Worm (Caenorhabditis elegans) whole organism, L4 larva: ENCODE results near the gene ctr-9.

Experiments
- D1046.2 ChIP-seq: fragments of 200-800 bp; sonication (Bioruptor generic); IDR thresholded peaks from 2 replicates; pipeline ENCODE4 v1.3.6; 2022; ENCODE audit warnings: missing genetic modification characterization, missing compliant biosample characterization
- F10B5.3 ChIP-seq: sonication (generic microtip); optimal IDR thresholded peaks from 2 replicates; lab custom pipeline; 2016; ENCODE audit warnings: mild to moderate bottlenecking, missing genetic modification characterization, missing compliant biosample characterization
- F26F4.8 ChIP-seq: fragments of 200-800 bp; sonication (Bioruptor generic); conservative IDR thresholded peaks from 2 replicates; pipeline ENCODE4 v1.3.6; 2022; ENCODE audit warnings: missing genetic modification characterization, missing compliant biosample characterization
- F49E8.2 ChIP-seq: sonication (generic microtip); optimal IDR thresholded peaks from 2 replicates; lab custom pipeline; 2016; ENCODE audit warnings: missing compliant biosample characterization, mild to moderate bottlenecking, missing genetic modification characterization, borderline replicate concordance
- R02D3.7 ChIP-seq: fragments of 150-350 bp; sonication (generic microtip); optimal IDR thresholded peaks from 3 replicates; lab custom pipeline; 2014; ENCODE audit warnings: missing biosample characterization, missing genetic modification characterization
- T20F7.1 ChIP-seq: fragments of 200-800 bp; sonication (Bioruptor generic); optimal IDR thresholded peaks from 2 replicates; lab custom pipeline; 2018; ENCODE audit warnings: mild to moderate bottlenecking, missing genetic modification characterization, missing compliant biosample characterization
- T26A8.4 ChIP-seq: fragments of 200-800 bp; sonication (Bioruptor generic); IDR thresholded peaks from 2 replicates; pipeline ENCODE4 v1.3.6; 2022; ENCODE audit warnings: missing genetic modification characterization, missing compliant biosample characterization
- ZK337.2 ChIP-seq: fragments of 200-800 bp; sonication (Bioruptor generic); IDR thresholded peaks from 2 replicates; pipeline ENCODE4 v1.3.6; 2022; ENCODE audit warnings: missing genetic modification reagents, missing genetic modification characterization, missing compliant biosample characterization
- ZK546.5 ChIP-seq, 2 experiments: sonication (generic microtip); optimal IDR thresholded peaks; 2 replicates each; lab custom pipeline; 2017; ENCODE audit warnings: missing biosample characterization in 2 of 2, missing genetic modification characterization in 2 of 2
- aly-2 ChIP-seq: sonication (generic microtip); optimal IDR thresholded peaks from 2 replicates; lab custom pipeline; 2018; ENCODE audit warnings: missing biosample characterization, missing genetic modification characterization
- ama-1 ChIP-seq: fragments of 150-350 bp; optimal IDR thresholded peaks from 2 replicates; lab custom pipeline; 2014; ENCODE audit warnings: inconsistent platforms, mixed read lengths
- ceh-28 ChIP-seq: fragments of 150-350 bp; optimal IDR thresholded peaks from 2 replicates; lab custom pipeline; 2014; ENCODE audit warnings: missing biosample characterization, missing genetic modification reagents, missing genetic modification characterization
- cey-2 ChIP-seq: sonication (generic microtip); optimal IDR thresholded peaks from 3 replicates; lab custom pipeline; 2017; ENCODE audit warnings: missing genetic modification characterization, mild to moderate bottlenecking, missing compliant biosample characterization, antibody characterized with exemption, borderline replicate concordance; ENCODE audit not compliant: insufficient read depth
- daf-12 ChIP-seq: fragments of 150-350 bp; optimal IDR thresholded peaks from 2 replicates; lab custom pipeline; 2014; ENCODE audit warnings: missing biosample characterization, missing genetic modification reagents, missing genetic modification characterization
- daf-16 ChIP-seq, 3 experiments: sonication (generic microtip); optimal IDR thresholded peaks; 2 replicates each; lab custom pipeline; 2016 to 2017; ENCODE audit warnings: missing genetic modification characterization in 3 of 3, missing genetic modification reagents in 3 of 3, mild to moderate bottlenecking in 2 of 3, missing compliant biosample characterization in 2 of 3, missing biosample characterization in 1 of 3, moderate library complexity in 1 of 3
- dmd-9 ChIP-seq: fragments of 200-800 bp; sonication (Bioruptor generic); IDR thresholded peaks from 2 replicates; pipeline ENCODE4 v1.3.6; 2022; ENCODE audit warnings: missing genetic modification reagents, missing genetic modification characterization, missing compliant biosample characterization
- dpl-1 ChIP-seq: fragments of 150-350 bp; optimal IDR thresholded peaks from 2 replicates; lab custom pipeline; 2014; ENCODE audit warnings: missing biosample characterization, missing genetic modification reagents, missing genetic modification characterization
- egl-43 ChIP-seq: fragments of 200-800 bp; sonication (Bioruptor generic); IDR thresholded peaks from 2 replicates; pipeline ENCODE4 v1.3.6; 2022; ENCODE audit warnings: missing genetic modification reagents, missing genetic modification characterization, missing compliant biosample characterization
- fos-1 ChIP-seq: fragments of 150-350 bp; optimal IDR thresholded peaks from 2 replicates; lab custom pipeline; 2014; ENCODE audit warnings: missing biosample characterization, missing genetic modification characterization
- gei-8 ChIP-seq: fragments of 200-800 bp; sonication (Bioruptor generic); optimal IDR thresholded peaks from 2 replicates; lab custom pipeline; 2018; ENCODE audit warnings: mild to moderate bottlenecking, missing genetic modification characterization, missing compliant biosample characterization
- hlh-11 ChIP-seq: fragments of 200-800 bp; sonication (Bioruptor generic); optimal IDR thresholded peaks from 2 replicates; lab custom pipeline; 2018; ENCODE audit warnings: mild to moderate bottlenecking, missing genetic modification characterization, missing compliant biosample characterization
- hmg-1.1 ChIP-seq: fragments of 200-800 bp; sonication (Bioruptor generic); IDR thresholded peaks from 2 replicates; pipeline ENCODE4 v1.3.6; 2022; ENCODE audit warnings: missing genetic modification reagents, missing genetic modification characterization, missing compliant biosample characterization
- jun-1 ChIP-seq: fragments of 150-350 bp; optimal IDR thresholded peaks from 2 replicates; lab custom pipeline; 2014; ENCODE audit warnings: missing biosample characterization, missing genetic modification reagents, missing genetic modification characterization
- lin-15B ChIP-seq: fragments of 150-350 bp; sonication (generic microtip); optimal IDR thresholded peaks from 3 replicates; lab custom pipeline; 2014; ENCODE audit warnings: missing biosample characterization, missing genetic modification characterization
- lin-39 ChIP-seq: fragments of 150-350 bp; optimal IDR thresholded peaks from 2 replicates; lab custom pipeline; 2014; ENCODE audit warnings: missing biosample characterization, missing genetic modification reagents, missing genetic modification characterization
- lsy-2 ChIP-seq, 2 experiments: fragments of 150-350 bp in 1 of 2; sonication (generic microtip) in 1 of 2; optimal IDR thresholded peaks; 2 replicates each; lab custom pipeline; 2014 to 2017; ENCODE audit warnings: missing biosample characterization in 2 of 2, missing genetic modification characterization in 2 of 2
- madf-5 ChIP-seq, 2 experiments: fragments of 200-800 bp; sonication (Bioruptor generic); IDR thresholded peaks; 2 replicates each; pipeline ENCODE4 v1.3.6; 2022; ENCODE audit warnings: missing compliant biosample characterization in 2 of 2, missing genetic modification characterization in 2 of 2
- mdt-29 ChIP-seq: fragments of 200-800 bp; sonication (Bioruptor generic); IDR thresholded peaks from 2 replicates; pipeline ENCODE4 v1.3.6; 2022; ENCODE audit warnings: missing genetic modification reagents, missing genetic modification characterization, missing compliant biosample characterization
- mep-1 ChIP-seq: fragments of 150-350 bp; sonication (generic microtip); optimal IDR thresholded peaks from 3 replicates; lab custom pipeline; 2014; ENCODE audit warnings: missing biosample characterization, missing genetic modification characterization
- mxl-3 ChIP-seq: fragments of 200-800 bp; sonication (Bioruptor generic); optimal IDR thresholded peaks from 2 replicates; lab custom pipeline; 2018; ENCODE audit warnings: mild to moderate bottlenecking, missing genetic modification characterization, missing compliant biosample characterization
- nhr-10 ChIP-seq: fragments of 150-350 bp; optimal IDR thresholded peaks from 2 replicates; lab custom pipeline; 2014; ENCODE audit warnings: missing biosample characterization, missing genetic modification characterization
- nhr-11 ChIP-seq: fragments of 150-350 bp; optimal IDR thresholded peaks from 2 replicates; lab custom pipeline; 2014; ENCODE audit warnings: missing biosample characterization, missing genetic modification characterization
- nhr-237 ChIP-seq: sonication (generic microtip); optimal IDR thresholded peaks from 2 replicates; lab custom pipeline; 2017; ENCODE audit warnings: missing biosample characterization, missing genetic modification characterization
- nhr-25 ChIP-seq: sonication (generic microtip); optimal IDR thresholded peaks from 2 replicates; lab custom pipeline; 2017; ENCODE audit warnings: missing genetic modification characterization, mild to moderate bottlenecking, missing compliant biosample characterization, antibody characterized with exemption, moderate library complexity, borderline replicate concordance; ENCODE audit not compliant: insufficient read depth
- nhr-28 ChIP-seq: fragments of 150-350 bp; optimal IDR thresholded peaks from 2 replicates; lab custom pipeline; 2014; ENCODE audit warnings: missing biosample characterization, missing genetic modification characterization
- set-16 ChIP-seq: fragments of 200-800 bp; sonication (Bioruptor generic); IDR thresholded peaks from 2 replicates; pipeline ENCODE4 v1.3.6; 2022; ENCODE audit warnings: missing genetic modification reagents, missing genetic modification characterization, missing compliant biosample characterization
- skn-1 ChIP-seq: fragments of 150-350 bp; optimal IDR thresholded peaks from 2 replicates; lab custom pipeline; 2014; ENCODE audit warnings: missing biosample characterization, missing genetic modification characterization
- tag-97 ChIP-seq: fragments of 200-800 bp; sonication (Bioruptor generic); IDR thresholded peaks from 2 replicates; pipeline ENCODE4 v1.3.6; 2022; ENCODE audit warnings: missing genetic modification characterization, missing compliant biosample characterization
- tra-1 ChIP-seq: fragments of 200-800 bp; sonication (Bioruptor generic); IDR thresholded peaks from 2 replicates; pipeline ENCODE4 v1.3.6; 2022; ENCODE audit warnings: missing genetic modification reagents, missing genetic modification characterization, missing compliant biosample characterization
- unc-130 ChIP-seq: sonication (generic microtip); optimal IDR thresholded peaks from 2 replicates; lab custom pipeline; 2016; ENCODE audit warnings: missing genetic modification reagents, missing genetic modification characterization, missing compliant biosample characterization
- unc-62 ChIP-seq, 3 experiments: fragments of 150-350 bp in 1 of 3; sonication (generic microtip); optimal IDR thresholded peaks in 2 of 3; peaks in 1 of 3; 1 replicate in 1 of 3; 2 replicates in 2 of 3; lab custom pipeline; 2014 to 2017; ENCODE audit warnings: missing biosample characterization in 3 of 3, missing genetic modification characterization in 3 of 3, missing genetic modification reagents in 3 of 3, missing genotype in 1 of 3
- vab-7 ChIP-seq: fragments of 200-800 bp; sonication (Bioruptor generic); IDR thresholded peaks from 2 replicates; pipeline ENCODE4 v1.3.6; 2022; ENCODE audit warnings: missing genetic modification reagents, missing genetic modification characterization, missing compliant biosample characterization
- zag-1 ChIP-seq: fragments of 150-350 bp; optimal IDR thresholded peaks from 2 replicates; lab custom pipeline; 2014; ENCODE audit warnings: missing biosample characterization, missing genetic modification characterization
- zip-11 ChIP-seq: fragments of 200-800 bp; sonication (Bioruptor generic); IDR thresholded peaks from 2 replicates; pipeline ENCODE4 v1.3.6; 2022; ENCODE audit warnings: missing genetic modification characterization, missing compliant biosample characterization
- zip-2 ChIP-seq: fragments of 150-350 bp; optimal IDR thresholded peaks from 2 replicates; lab custom pipeline; 2014; ENCODE audit warnings: missing biosample characterization, missing genetic modification characterization
- ztf-11 ChIP-seq: fragments of 150-350 bp; optimal IDR thresholded peaks from 2 replicates; lab custom pipeline; 2014; ENCODE audit warnings: missing biosample characterization, missing genetic modification characterization

ctr-9 gene

ce11 chrIII:9455980-9456658 lies 35.1 kb upstream of the ctr-9 start, which contains the start of the genes rheb-1 and spk-1 (continued):
- TF ChIP-seq F49E8.2 (tag; lab: Kevin White, UChicago) (peak; percentile 54), hmg-1.1 (peak; percentile 77; the same call in 1 of the 2 replicates), lsy-2 (tag; optimal IDR thresholded peaks at IDR 0.05; lab: Kevin White, UChicago) (peak; percentile 97 to 99), tra-1 (peak; percentile 91), lin-39 (tag; lab: Kevin White, UChicago) (no peak), cey-2 (no peak), nhr-237 (tag; lab: Kevin White, UChicago) (no peak), vab-7 (GFP tag; lab: Robert Waterston, UW) (peak; percentile 66), nhr-11 (peak; percentile 70), dmd-9 (no peak), aly-2 (tag; lab: Kevin White, UChicago) (no peak), ama-1 (lab: Kevin White, UChicago) (peak; percentile 18), set-16 (GFP tag; lab: Robert Waterston, UW) (peak; percentile 61), nhr-10 (peak; percentile 45), nhr-25 (tag; lab: Kevin White, UChicago) (peak; percentile 67), F10B5.3 (tag; lab: Kevin White, UChicago) (peak; percentile 37), daf-12 (tag; lab: Kevin White, UChicago) (no peak), zag-1 (tag; lab: Kevin White, UChicago) (no peak)

ce11 chrIII:9457192-9458103 lies 33.7 kb upstream of the ctr-9 start:
- TF ChIP-seq T20F7.1 (GFP tag; lab: Kevin White, UChicago) = no peak
- TF ChIP-seq madf-5 (GFP tag; IDR thresholded peaks at IDR 0.05; lab: Robert Waterston, UW) = no peak
- TF ChIP-seq mep-1 (tag; lab: Kevin White, UChicago) = peak; percentile 16
- TF ChIP-seq mxl-3 (GFP tag; lab: Kevin White, UChicago) = peak; percentile 74
- no peak for TF ChIP-seq ZK546.5 (tag; optimal IDR thresholded peaks at IDR 0.05; lab: Kevin White, UChicago)
- no peak for TF ChIP-seq gei-8 (GFP tag; lab: Kevin White, UChicago)
- TF ChIP-seq T26A8.4 (GFP tag; lab: Robert Waterston, UW) = 0 out of 2 replicates have a peak, but pooled peaks have one; percentile 31
- no peak for TF ChIP-seq D1046.2 (GFP tag; lab: Robert Waterston, UW)
- no peak for TF ChIP-seq ztf-11 (tag; lab: Kevin White, UChicago)
- 0 out of 2 replicates have a peak, but pooled peaks have one; percentile 14 for TF ChIP-seq dmd-9
- no peak for TF ChIP-seq skn-1 (tag; lab: Kevin White, UChicago)
- no peak for TF ChIP-seq ceh-28 (tag; lab: Kevin White, UChicago)
- no peak for TF ChIP-seq R02D3.7 (tag; lab: Kevin White, UChicago)
- TF ChIP-seq nhr-28 (tag; lab: Kevin White, UChicago) = peak; percentile 42
- no peak for TF ChIP-seq ZK337.2
- peak in 1 of 2 experiments; percentile 100 for TF ChIP-seq unc-62 (GFP tag; optimal IDR thresholded peaks at IDR 0.05 in 1 of 2; lab: Kevin White, UChicago)
- TF ChIP-seq unc-62 (tag; optimal IDR thresholded peaks at IDR 0.05; lab: Kevin White, UChicago) = no peak
- TF ChIP-seq hlh-11 (tag; lab: Kevin White, UChicago) = peak; percentile 87
- TF ChIP-seq zip-11 (GFP tag; lab: Robert Waterston, UW) = no peak
- TF ChIP-seq ama-1 (lab: Kevin White, UChicago) = peak; percentile 28
- no peak for TF ChIP-seq daf-12 (tag; lab: Kevin White, UChicago)
- TF ChIP-seq lin-15B (tag; lab: Kevin White, UChicago) = no peak
- no peak for TF ChIP-seq zip-2 (tag; lab: Kevin White, UChicago)
- TF ChIP-seq nhr-11 = peak; percentile 57
- TF ChIP-seq egl-43 (GFP tag; lab: Robert Waterston, UW) = no peak
- no peak for TF ChIP-seq F26F4.8 (GFP tag; lab: Robert Waterston, UW)
- no peak for TF ChIP-seq tag-97 (GFP tag; lab: Robert Waterston, UW)
- peak in 1 of 2 experiments; percentile 32 for TF ChIP-seq daf-16 (GFP tag; optimal IDR thresholded peaks at IDR 0.05; lab: Kevin White, UChicago)
- TF ChIP-seq daf-16 (tag; optimal IDR thresholded peaks at IDR 0.05; lab: Kevin White, UChicago) = no peak
- TF ChIP-seq jun-1 = no peak
- no peak for TF ChIP-seq dpl-1 (GFP tag; lab: Kevin White, UChicago)
- no peak for TF ChIP-seq fos-1 (tag; lab: Kevin White, UChicago)
- no peak for TF ChIP-seq vab-7 (GFP tag; lab: Robert Waterston, UW)
- no peak for TF ChIP-seq unc-130 (GFP tag; lab: Kevin White, UChicago)
- TF ChIP-seq mdt-29 (GFP tag; lab: Robert Waterston, UW) = no peak
